Worm (Caenorhabditis elegans): Measurements from ENCODE around the gene tag-276.

Gene tag-276

DNA sequence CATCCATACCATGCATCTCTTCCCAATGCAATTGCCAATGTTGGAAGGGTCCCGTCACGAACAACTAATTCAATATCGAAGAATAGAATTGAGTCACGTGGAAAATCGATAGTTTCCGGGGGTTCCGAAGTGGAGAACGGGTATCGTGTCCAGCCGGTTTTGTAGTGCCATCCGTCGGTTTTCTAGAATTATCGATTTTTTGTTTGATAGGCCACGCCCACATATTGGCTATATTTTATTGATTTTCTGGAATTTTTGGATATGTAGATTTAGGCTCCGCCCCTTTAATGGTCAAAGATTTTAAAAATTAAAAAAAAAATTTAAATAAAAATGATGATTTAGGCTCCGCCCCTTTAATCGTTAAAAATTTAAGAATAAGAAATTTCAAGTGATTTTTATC is 49.7 kb downstream of the tag-276 start:
- TF ChIP-seq saeg-2 (GFP tag; IDR thresholded peaks at IDR 0.05) (no peak), ceh-28 (tag; optimal IDR thresholded peaks at IDR 0.05) (peak; percentile 77)
